Fruit fly (Drosophila melanogaster) whole organism, embryonic: ENCODE data around the gene Rnb.
A peak's percentile ranks its signal among the peaks of the same experiment; 100 is the strongest.

Experiments used
- ATbp ChIP-seq: fragments of 200-800 bp; sonication (Bioruptor generic); optimal IDR thresholded peaks from 2 replicates; lab custom pipeline; 2017; ENCODE audit warnings: missing biosample characterization, mild to moderate bottlenecking, missing genetic modification characterization, missing genetic modification reagents
- CG10979 ChIP-seq: fragments of 200-800 bp; sonication (Bioruptor generic); optimal IDR thresholded peaks from 2 replicates; lab custom pipeline; 2018; ENCODE audit warnings: missing biosample characterization, mild to moderate bottlenecking, missing genetic modification characterization, moderate library complexity
- CG13287 ChIP-seq: fragments of 200-800 bp; sonication (Bioruptor generic); IDR thresholded peaks from 2 replicates; pipeline ENCODE4 v1.3.6; 2022; ENCODE audit warnings: missing biosample characterization, missing genetic modification characterization; ENCODE audit not compliant: partially characterized antibody
- CG13424 ChIP-seq: fragments of 200-800 bp; sonication (Bioruptor generic); optimal IDR thresholded peaks from 2 replicates; lab custom pipeline; 2019; ENCODE audit warnings: missing biosample characterization, mild to moderate bottlenecking, missing genetic modification characterization, moderate library complexity
- CG14667 ChIP-seq: fragments of 200-800 bp; sonication (Bioruptor generic); IDR thresholded peaks from 2 replicates; pipeline ENCODE4 v1.3.6; 2022; ENCODE audit warnings: missing biosample characterization, missing genetic modification characterization
- CG14860 ChIP-seq: fragments of 200-800 bp; sonication (Bioruptor generic); IDR thresholded peaks from 3 replicates; pipeline ENCODE4 v1.3.6; 2022; ENCODE audit warnings: missing biosample characterization, missing genetic modification characterization; ENCODE audit not compliant: partially characterized antibody
- CG31365 ChIP-seq: fragments of 200-800 bp; sonication (Bioruptor generic); optimal IDR thresholded peaks from 2 replicates; lab custom pipeline; 2018; ENCODE audit warnings: missing biosample characterization, mild to moderate bottlenecking, missing genetic modification characterization
- CG34224 ChIP-seq: fragments of 200-800 bp; sonication (Bioruptor generic); IDR thresholded peaks from 3 replicates; pipeline ENCODE4 v1.3.6; 2022; ENCODE audit warnings: missing biosample characterization, missing genetic modification characterization; ENCODE audit not compliant: partially characterized antibody
- CG43689 ChIP-seq: fragments of 200-800 bp; sonication (Bioruptor generic); IDR thresholded peaks from 2 replicates; pipeline ENCODE4 v1.3.6; 2022; ENCODE audit warnings: missing biosample characterization, missing genetic modification characterization
- CG4617 ChIP-seq: fragments of 200-800 bp; sonication (Bioruptor generic); optimal IDR thresholded peaks from 3 replicates; lab custom pipeline; 2016; ENCODE audit warnings: missing biosample characterization, missing genetic modification characterization, borderline replicate concordance
- CG4707 ChIP-seq: fragments of 200-800 bp; sonication (Bioruptor generic); optimal IDR thresholded peaks from 2 replicates; lab custom pipeline; 2018; ENCODE audit warnings: missing biosample characterization, mild to moderate bottlenecking, missing genetic modification characterization, moderate library complexity
- CG6683 ChIP-seq: fragments of 200-800 bp; sonication (Bioruptor generic); optimal IDR thresholded peaks from 2 replicates; lab custom pipeline; 2017; ENCODE audit warnings: missing biosample characterization, mild to moderate bottlenecking, missing genetic modification characterization, missing genetic modification reagents
- CG7839 ChIP-seq: fragments of 200-800 bp; sonication (Bioruptor generic); optimal IDR thresholded peaks from 3 replicates; lab custom pipeline; 2018; ENCODE audit warnings: missing biosample characterization, mild to moderate bottlenecking, missing genetic modification characterization, moderate library complexity
- ERR ChIP-seq: fragments of 200-800 bp; sonication (Bioruptor generic); optimal IDR thresholded peaks from 2 replicates; lab custom pipeline; 2016; ENCODE audit warnings: missing biosample characterization, missing genetic modification characterization
- H15 ChIP-seq: fragments of 200-800 bp; sonication (Bioruptor generic); IDR thresholded peaks from 3 replicates; pipeline ENCODE4 v1.3.6; 2022; ENCODE audit warnings: missing biosample characterization, missing genetic modification characterization
- MESR4 ChIP-seq: fragments of 200-800 bp; sonication (Bioruptor generic); optimal IDR thresholded peaks from 2 replicates; lab custom pipeline; 2018; ENCODE audit warnings: missing biosample characterization, mild to moderate bottlenecking, missing genetic modification characterization, moderate library complexity
- Mad ChIP-seq: fragments of 200-800 bp; sonication (Bioruptor generic); optimal IDR thresholded peaks from 2 replicates; lab custom pipeline; 2016; ENCODE audit warnings: missing biosample characterization, missing genetic modification characterization
- Meics ChIP-seq: fragments of 200-800 bp; sonication (Bioruptor generic); optimal IDR thresholded peaks from 2 replicates; lab custom pipeline; 2017; ENCODE audit warnings: missing biosample characterization, mild to moderate bottlenecking, missing genetic modification characterization
- Myb ChIP-seq: fragments of 200-800 bp; sonication (Bioruptor generic); optimal IDR thresholded peaks from 2 replicates; lab custom pipeline; 2016; ENCODE audit warnings: missing biosample characterization, missing genetic modification characterization
- NFAT ChIP-seq: fragments of 200-800 bp; sonication (Bioruptor generic); IDR thresholded peaks from 2 replicates; pipeline ENCODE4 v1.3.6; 2022; ENCODE audit warnings: missing biosample characterization, missing genetic modification characterization
- Oaz ChIP-seq: fragments of 200-800 bp; sonication (Bioruptor generic); IDR thresholded peaks from 2 replicates; pipeline ENCODE4 v1.3.6; 2022; ENCODE audit warnings: missing biosample characterization, missing genetic modification characterization
- Optix ChIP-seq: fragments of 200-800 bp; sonication (Bioruptor generic); IDR thresholded peaks from 3 replicates; pipeline ENCODE4 v1.3.6; 2022; ENCODE audit warnings: missing biosample characterization, missing genetic modification characterization
- PHDP ChIP-seq: fragments of 200-800 bp; sonication (Bioruptor generic); optimal IDR thresholded peaks from 3 replicates; lab custom pipeline; 2018; ENCODE audit warnings: missing biosample characterization, mild to moderate bottlenecking, missing genetic modification characterization, moderate library complexity
- Ravus ChIP-seq: fragments of 200-800 bp; sonication (Bioruptor generic); IDR thresholded peaks from 2 replicates; pipeline ENCODE4 v1.3.6; 2022; ENCODE audit warnings: missing biosample characterization, missing genetic modification characterization
- abd-A ChIP-seq: fragments of 200-800 bp; sonication (Bioruptor generic); optimal IDR thresholded peaks from 3 replicates; lab custom pipeline; 2019; ENCODE audit warnings: missing biosample characterization, mild to moderate bottlenecking, missing genetic modification characterization, moderate library complexity
- al ChIP-seq: fragments of 200-800 bp; sonication (Bioruptor generic); IDR thresholded peaks from 2 replicates; pipeline ENCODE4 v1.3.6; 2022; ENCODE audit warnings: missing biosample characterization, missing genetic modification characterization
- cad ChIP-seq: fragments of >200 bp; optimal IDR thresholded peaks from 2 replicates; lab custom pipeline; 2017; ENCODE audit warnings: missing biosample characterization, missing genetic modification characterization
- crp ChIP-seq, 2 experiments: fragments of 200-800 bp; sonication (Bioruptor generic); optimal IDR thresholded peaks; 2 replicates in 1 of 2; 3 replicates in 1 of 2; lab custom pipeline; 2017; ENCODE audit warnings: missing biosample characterization in 2 of 2, missing genetic modification characterization in 2 of 2, mild to moderate bottlenecking in 1 of 2, moderate library complexity in 1 of 2
- grn ChIP-seq: fragments of 200-800 bp; sonication (Bioruptor generic); optimal IDR thresholded peaks from 3 replicates; lab custom pipeline; 2017; ENCODE audit warnings: missing biosample characterization, missing genetic modification characterization
- kah ChIP-seq: fragments of 200-800 bp; sonication (Bioruptor generic); optimal IDR thresholded peaks from 2 replicates; lab custom pipeline; 2018; ENCODE audit warnings: missing biosample characterization, mild to moderate bottlenecking, missing genetic modification characterization
- klu ChIP-seq: fragments of 200-800 bp; sonication (Bioruptor generic); IDR thresholded peaks from 2 replicates; pipeline ENCODE4 v1.3.6; 2022; ENCODE audit warnings: missing biosample characterization, missing genetic modification characterization
- knrl ChIP-seq: fragments of 200-800 bp; sonication (Bioruptor generic); IDR thresholded peaks from 3 replicates; pipeline ENCODE4 v1.3.6; 2022; ENCODE audit warnings: missing biosample characterization, missing genetic modification characterization; ENCODE audit not compliant: partially characterized antibody
- lola ChIP-seq, 3 experiments: fragments of >200 bp in 2 of 3; fragments of 200-800 bp in 1 of 3; sonication (Bioruptor generic) in 1 of 3; optimal IDR thresholded peaks; 2 replicates each; lab custom pipeline; 2017 to 2019; ENCODE audit warnings: missing biosample characterization in 3 of 3, missing genetic modification characterization in 3 of 3, mild to moderate bottlenecking in 1 of 3, moderate library complexity in 1 of 3
- lov ChIP-seq, 2 experiments: fragments of 200-800 bp in 1 of 2; fragments of >200 bp in 1 of 2; sonication (Bioruptor generic) in 1 of 2; IDR thresholded peaks in 1 of 2; optimal IDR thresholded peaks in 1 of 2; 2 replicates in 1 of 2; 3 replicates in 1 of 2; pipeline versions ENCODE4 v1.3.6 to Lab custom; 2017 to 2022; ENCODE audit warnings: missing biosample characterization in 1 of 2, missing genetic modification characterization in 1 of 2
- nerfin-2 ChIP-seq: fragments of 200-800 bp; sonication (Bioruptor generic); IDR thresholded peaks from 2 replicates; pipeline ENCODE4 v1.3.6; 2022; ENCODE audit warnings: missing biosample characterization, missing genetic modification characterization; ENCODE audit not compliant: partially characterized antibody
- org-1 ChIP-seq: fragments of 200-800 bp; sonication (Bioruptor generic); optimal IDR thresholded peaks from 2 replicates; lab custom pipeline; 2017; ENCODE audit warnings: missing biosample characterization, missing genetic modification characterization
- otp ChIP-seq: fragments of 200-800 bp; sonication (Bioruptor generic); IDR thresholded peaks from 3 replicates; pipeline ENCODE4, ENCODE4 v1.3.6; 2022; ENCODE audit warnings: missing biosample characterization, missing genetic modification characterization
- peb ChIP-seq: fragments of 200-800 bp; sonication (Bioruptor generic); IDR thresholded peaks from 2 replicates; pipeline ENCODE4 v1.3.6; 2022; ENCODE audit warnings: missing biosample characterization, missing genetic modification characterization
- pzg ChIP-seq: fragments of 200-800 bp; sonication (Bioruptor generic); optimal IDR thresholded peaks from 3 replicates; lab custom pipeline; 2018; ENCODE audit warnings: missing biosample characterization, mild to moderate bottlenecking, missing genetic modification characterization, moderate library complexity
- rib ChIP-seq: fragments of 200-800 bp; sonication (Bioruptor generic); IDR thresholded peaks from 2 replicates; pipeline ENCODE4 v1.3.6; 2022; ENCODE audit warnings: missing biosample characterization, missing genetic modification characterization
- slbo ChIP-seq: fragments of 200-800 bp; sonication (Bioruptor generic); IDR thresholded peaks from 2 replicates; pipeline ENCODE4 v1.3.6; 2022; ENCODE audit warnings: missing biosample characterization, missing genetic modification characterization
- tio ChIP-seq: fragments of 200-800 bp; sonication (Bioruptor generic); optimal IDR thresholded peaks from 2 replicates; lab custom pipeline; 2017; ENCODE audit warnings: missing biosample characterization, missing genetic modification characterization, inconsistent platforms
- toy ChIP-seq: fragments of 200-800 bp; sonication (Bioruptor generic); IDR thresholded peaks from 2 replicates; pipeline ENCODE4 v1.3.6; 2022; ENCODE audit warnings: missing biosample characterization, missing genetic modification characterization
- trem ChIP-seq: fragments of 200-800 bp; optimal IDR thresholded peaks from 3 replicates; lab custom pipeline; 2019; ENCODE audit warnings: missing biosample characterization, mild to moderate bottlenecking, missing genetic modification characterization, moderate library complexity
- ttk ChIP-seq: fragments of 200-800 bp; sonication (Bioruptor generic); IDR thresholded peaks from 2 replicates; pipeline ENCODE4 v2.1.2; 2022; ENCODE audit warnings: missing biosample characterization, missing genetic modification characterization
- twi ChIP-seq: fragments of 200-800 bp; optimal IDR thresholded peaks from 2 replicates; lab custom pipeline; 2019; ENCODE audit warnings: missing biosample characterization, mild to moderate bottlenecking, missing genetic modification characterization, moderate library complexity
- vfl ChIP-seq: fragments of 200-800 bp; sonication (Bioruptor generic); optimal IDR thresholded peaks from 2 replicates; lab custom pipeline; 2016; ENCODE audit warnings: missing biosample characterization, missing genetic modification characterization
- zfh1 ChIP-seq: fragments of 200-800 bp; sonication (Bioruptor generic); IDR thresholded peaks from 3 replicates; pipeline ENCODE4 v1.3.6; 2022; ENCODE audit warnings: missing biosample characterization, missing genetic modification characterization

The Rnb gene

DNA sequence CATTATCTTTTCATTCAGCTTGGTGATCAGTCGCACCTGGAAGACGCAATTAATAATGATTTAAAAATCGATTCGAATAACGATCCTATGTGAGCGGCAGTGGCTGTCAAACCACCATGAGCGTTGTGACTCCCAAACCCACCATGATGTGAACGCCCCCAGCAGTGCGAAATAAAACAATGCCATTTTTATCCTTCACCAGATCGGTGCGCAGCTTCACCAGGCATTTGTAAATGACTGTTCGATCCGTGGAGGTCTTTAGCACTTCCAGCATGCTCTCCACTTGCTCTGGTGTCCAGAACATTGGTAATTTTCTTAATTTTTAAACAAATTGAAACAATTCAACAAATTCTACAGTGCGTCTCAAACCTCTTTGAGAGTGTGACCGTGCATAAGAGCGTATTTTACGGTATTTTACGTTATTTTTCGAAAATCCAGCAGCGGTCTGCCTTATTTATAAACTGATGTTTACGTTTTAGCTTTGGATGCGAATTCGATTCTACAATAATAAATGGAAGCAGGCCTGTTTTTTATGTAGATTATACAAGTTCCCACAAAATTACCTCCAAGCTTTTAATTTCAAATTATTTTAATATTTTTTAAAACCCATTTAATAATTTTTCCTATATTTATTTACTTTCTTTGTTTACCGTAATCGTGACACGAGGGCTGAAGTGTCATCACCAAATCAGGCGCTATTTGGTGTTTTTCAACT is at the start of gene Rnb, which contains the start of gene Drice (continued):
- TF ChIP-seq CG31365 (tag; lab: Kevin White, UChicago) (no peak), Myb (GFP tag; lab: Kevin White, UChicago) (peak; percentile 66), Meics (no peak), NFAT (GFP tag; lab: Robert Waterston, UW) (peak; percentile 49; the same call in 1 of the 2 replicates), crp (GFP tag; optimal IDR thresholded peaks at IDR 0.05; lab: Kevin White, UChicago) (peak in 1 of 2 experiments; percentile 2), org-1 (GFP tag; lab: Kevin White, UChicago) (no peak), lola (GFP tag; optimal IDR thresholded peaks at IDR 0.05; lab: Kevin White, UChicago) (peak in 1 of 3 experiments; percentile 54), Ravus (GFP tag; lab: Robert Waterston, UW) (no peak), otp (GFP tag; lab: Robert Waterston, UW) (no peak), PHDP (tag; lab: Kevin White, UChicago) (no peak), CG10979 (peak; percentile 78), Optix (GFP tag; lab: Robert Waterston, UW) (0 out of 3 replicates have a peak, but pooled peaks have one; percentile 16), peb (GFP tag; lab: Robert Waterston, UW) (no peak), knrl (GFP tag; lab: Robert Waterston, UW) (peak; percentile 66), CG4707 (GFP tag; lab: Kevin White, UChicago) (no peak), CG4617 (GFP tag; lab: Kevin White, UChicago) (peak; percentile 10), CG13424 (tag; lab: Kevin White, UChicago) (peak; percentile 60), abd-A (tag; lab: Kevin White, UChicago) (no peak), trem (tag; lab: Kevin White, UChicago) (peak; percentile 45), ERR (GFP tag; lab: Kevin White, UChicago) (no peak), CG7839 (tag; lab: Kevin White, UChicago) (no peak), ATbp (GFP tag; lab: Kevin White, UChicago) (no peak), Oaz (GFP tag; lab: Robert Waterston, UW) (no peak), twi (tag; lab: Kevin White, UChicago) (no peak), grn (no peak), nerfin-2 (GFP tag; lab: Robert Waterston, UW) (0 out of 2 replicates have a peak, but pooled peaks have one; percentile 22), vfl (GFP tag; lab: Kevin White, UChicago) (no peak), al (GFP tag; lab: Robert Waterston, UW) (peak; percentile 40; the same call in 1 of the 2 replicates), slbo (GFP tag; lab: Robert Waterston, UW) (peak; percentile 57), CG34224 (GFP tag; lab: Robert Waterston, UW) (peak; percentile 56; the same call in 2 of the 3 replicates), lov (optimal IDR thresholded peaks at IDR 0.05; lab: Kevin White, UChicago) (no peak), lov (GFP tag; IDR thresholded peaks at IDR 0.05; lab: Robert Waterston, UW) (no peak), ttk (peak; percentile 10; the same call in 1 of the 2 replicates), MESR4 (GFP tag; lab: Kevin White, UChicago) (peak; percentile 90), H15 (GFP tag; lab: Robert Waterston, UW) (no peak), CG14860 (GFP tag; lab: Robert Waterston, UW) (no peak; the same call in 2 of the 3 replicates), zfh1 (0 out of 3 replicates have a peak, but pooled peaks have one; percentile 36), CG6683 (GFP tag; lab: Kevin White, UChicago) (peak; percentile 29), CG14667 (GFP tag; lab: Robert Waterston, UW) (peak; percentile 32; the same call in 1 of the 2 replicates), CG13287 (peak; percentile 81), kah (GFP tag; lab: Kevin White, UChicago) (peak; percentile 50), rib (GFP tag; lab: Robert Waterston, UW) (no peak), toy (GFP tag; lab: Robert Waterston, UW) (no peak), klu (GFP tag; lab: Robert Waterston, UW) (no peak), CG43689 (GFP tag; lab: Robert Waterston, UW) (no peak), tio (no peak), pzg (GFP tag; lab: Kevin White, UChicago) (peak; percentile 51), cad (GFP tag; lab: Kevin White, UChicago) (peak; percentile 96), Mad (GFP tag; lab: Kevin White, UChicago) (peak; percentile 3)
